Worm (Caenorhabditis elegans) whole organism, early embryonic: ENCODE results near the gene clec-172.

ENCODE experiments used
- ama-1 ChIP-seq: fragments of 150-350 bp; optimal IDR thresholded peaks from 2 replicates; lab custom pipeline; 2014
- hmbx-1 ChIP-seq: sonication (generic microtip); optimal IDR thresholded peaks from 2 replicates; lab custom pipeline; 2016; ENCODE audit warnings: mild to moderate bottlenecking, missing genetic modification characterization, missing compliant biosample characterization
- pes-1 ChIP-seq: fragments of 200-800 bp; sonication (Bioruptor generic); IDR thresholded peaks from 2 replicates; pipeline ENCODE4 v1.3.6; 2022; ENCODE audit warnings: missing genetic modification reagents, missing genetic modification characterization, missing compliant biosample characterization
- tbx-11 ChIP-seq: fragments of 200-800 bp; sonication (Bioruptor generic); IDR thresholded peaks from 2 replicates; pipeline ENCODE4 v1.3.6; 2022; ENCODE audit warnings: missing genetic modification characterization, missing compliant biosample characterization

DNA sequence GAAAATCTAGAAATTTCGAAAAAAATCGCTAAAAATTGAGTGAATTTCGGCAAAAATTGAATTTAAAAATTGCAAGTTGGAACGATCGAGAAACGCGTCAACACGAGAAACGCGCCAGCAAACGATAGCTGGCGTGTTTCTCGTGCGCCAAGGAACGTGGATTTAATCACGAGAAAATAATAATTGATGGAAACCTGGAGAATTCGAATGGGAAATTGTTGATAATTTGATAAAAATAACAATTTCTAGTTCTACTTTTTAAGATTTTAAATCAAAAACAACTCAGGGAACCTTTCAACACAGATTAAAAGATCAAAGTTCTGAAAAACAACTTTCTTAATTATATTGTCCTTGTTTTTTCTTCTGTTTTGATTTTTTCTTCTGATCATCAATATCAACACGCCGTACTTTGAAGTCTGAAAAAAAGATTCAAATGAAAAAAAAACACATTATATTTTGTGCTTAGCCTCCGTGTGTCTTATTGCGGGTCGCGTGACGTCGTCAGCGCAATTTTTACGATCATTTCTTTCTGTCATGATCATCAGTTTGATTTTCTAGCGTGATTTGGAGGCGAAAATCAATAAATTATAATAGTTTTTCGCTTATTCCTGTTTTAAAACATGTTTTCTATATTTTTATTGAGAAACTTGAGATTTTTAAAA lies 20.3 kb downstream of the clec-172 start, which contains the start of gene npp-20:
- TF ChIP-seq pes-1 (GFP tag; lab: Robert Waterston, UW) (no peak), hmbx-1 (no peak), tbx-11 (GFP tag; lab: Robert Waterston, UW) (no peak), ama-1 (lab: Kevin White, UChicago) (no peak)
